Fruit fly (Drosophila melanogaster) whole organism, pupa: ENCODE data around the gene Rpp14b.
A peak's percentile ranks its signal among the peaks of the same experiment; 100 is the strongest.

Experiments
- CG10348 ChIP-seq: fragments of 200-800 bp; sonication (Bioruptor generic); IDR thresholded peaks from 2 replicates; pipeline ENCODE4 v1.3.6; 2022; ENCODE audit warnings: missing biosample characterization, missing genetic modification characterization
- CG12605 ChIP-seq: fragments of 200-800 bp; sonication (Bioruptor generic); IDR thresholded peaks from 2 replicates; pipeline ENCODE4 v1.3.6; 2022; ENCODE audit warnings: missing biosample characterization, missing genetic modification characterization
- CG13204 ChIP-seq: fragments of 200-800 bp; sonication (Bioruptor generic); optimal IDR thresholded peaks from 2 replicates; lab custom pipeline; 2018; ENCODE audit warnings: missing biosample characterization, mild to moderate bottlenecking, missing genetic modification characterization, moderate library complexity
- CG14655 ChIP-seq: fragments of 200-800 bp; sonication (Bioruptor generic); optimal IDR thresholded peaks from 3 replicates; lab custom pipeline; 2017; ENCODE audit warnings: mild to moderate bottlenecking, missing biosample characterization, missing genetic modification reagents, missing genetic modification characterization
- CG15710 ChIP-seq: fragments of 200-800 bp; sonication (Bioruptor generic); optimal IDR thresholded peaks from 2 replicates; lab custom pipeline; 2018; ENCODE audit warnings: missing biosample characterization, mild to moderate bottlenecking, missing genetic modification characterization, moderate library complexity
- CG17806 ChIP-seq: fragments of 200-800 bp; sonication (Bioruptor generic); optimal IDR thresholded peaks from 2 replicates; lab custom pipeline; 2018; ENCODE audit warnings: missing biosample characterization, mild to moderate bottlenecking, missing genetic modification characterization, moderate library complexity
- CG32121 ChIP-seq: fragments of 200-800 bp; sonication (Bioruptor generic); IDR thresholded peaks from 2 replicates; pipeline ENCODE4 v1.3.6; 2022; ENCODE audit warnings: missing biosample characterization, missing genetic modification characterization
- CG34367 ChIP-seq: fragments of 200-800 bp; sonication (Bioruptor generic); optimal IDR thresholded peaks from 2 replicates; lab custom pipeline; 2018; ENCODE audit warnings: missing biosample characterization, mild to moderate bottlenecking, missing genetic modification characterization
- CG4496 ChIP-seq: fragments of 200-800 bp; sonication (Bioruptor generic); IDR thresholded peaks from 3 replicates; pipeline ENCODE4 v1.3.6; 2022; ENCODE audit warnings: missing biosample characterization, missing genetic modification characterization
- CG8159 ChIP-seq: fragments of 200-800 bp; sonication (Bioruptor generic); optimal IDR thresholded peaks from 3 replicates; lab custom pipeline; 2018; ENCODE audit warnings: missing biosample characterization, mild to moderate bottlenecking, missing genetic modification characterization, moderate library complexity
- CG8301 ChIP-seq: fragments of 200-800 bp; sonication (Bioruptor generic); optimal IDR thresholded peaks from 2 replicates; lab custom pipeline; 2018; ENCODE audit warnings: missing biosample characterization, mild to moderate bottlenecking, missing genetic modification characterization
- CG9948 ChIP-seq: fragments of 200-800 bp; sonication (Bioruptor generic); optimal IDR thresholded peaks from 2 replicates; lab custom pipeline; 2018; ENCODE audit warnings: missing biosample characterization, mild to moderate bottlenecking, missing genetic modification characterization, moderate library complexity
- D1 ChIP-seq: fragments of 200-800 bp; sonication (Bioruptor generic); optimal IDR thresholded peaks from 2 replicates; lab custom pipeline; 2018; ENCODE audit warnings: missing biosample characterization, mild to moderate bottlenecking, missing genetic modification characterization, moderate library complexity
- EcR ChIP-seq: fragments of 200-800 bp; sonication (Bioruptor generic); optimal IDR thresholded peaks from 3 replicates; lab custom pipeline; 2019; ENCODE audit warnings: missing biosample characterization, missing genetic modification characterization, mild to moderate bottlenecking, moderate library complexity, missing genetic modification reagents
- Ets98B ChIP-seq: fragments of 200-800 bp; sonication (Bioruptor generic); IDR thresholded peaks from 2 replicates; pipeline ENCODE4 v1.3.6; 2022; ENCODE audit warnings: missing biosample characterization, missing genetic modification characterization
- Pif1A ChIP-seq: fragments of 200-800 bp; sonication (Bioruptor generic); optimal IDR thresholded peaks from 3 replicates; lab custom pipeline; 2016; ENCODE audit warnings: missing biosample characterization, missing genetic modification characterization
- Pif1B ChIP-seq: fragments of 200-800 bp; sonication (Bioruptor generic); optimal IDR thresholded peaks from 3 replicates; lab custom pipeline; 2016; ENCODE audit warnings: missing biosample characterization, missing genetic modification characterization
- Snoo ChIP-seq: fragments of 200-800 bp; sonication (Bioruptor generic); optimal IDR thresholded peaks from 3 replicates; lab custom pipeline; 2017; ENCODE audit warnings: missing biosample characterization, mild to moderate bottlenecking, missing genetic modification characterization, inconsistent platforms
- fd96Ca ChIP-seq: fragments of 200-800 bp; sonication (Bioruptor generic); IDR thresholded peaks from 3 replicates; pipeline ENCODE4 v1.3.6; 2022; ENCODE audit warnings: missing biosample characterization, missing genetic modification characterization
- gl ChIP-seq: fragments of 200-800 bp; sonication (Bioruptor generic); optimal IDR thresholded peaks from 2 replicates; lab custom pipeline; 2018; ENCODE audit warnings: missing biosample characterization, mild to moderate bottlenecking, missing genetic modification characterization
- rn ChIP-seq: fragments of 200-800 bp; sonication (Bioruptor generic); IDR thresholded peaks from 2 replicates; pipeline ENCODE4 v1.3.6; 2022; ENCODE audit warnings: missing biosample characterization, missing genetic modification characterization

Rpp14b gene

DNA sequence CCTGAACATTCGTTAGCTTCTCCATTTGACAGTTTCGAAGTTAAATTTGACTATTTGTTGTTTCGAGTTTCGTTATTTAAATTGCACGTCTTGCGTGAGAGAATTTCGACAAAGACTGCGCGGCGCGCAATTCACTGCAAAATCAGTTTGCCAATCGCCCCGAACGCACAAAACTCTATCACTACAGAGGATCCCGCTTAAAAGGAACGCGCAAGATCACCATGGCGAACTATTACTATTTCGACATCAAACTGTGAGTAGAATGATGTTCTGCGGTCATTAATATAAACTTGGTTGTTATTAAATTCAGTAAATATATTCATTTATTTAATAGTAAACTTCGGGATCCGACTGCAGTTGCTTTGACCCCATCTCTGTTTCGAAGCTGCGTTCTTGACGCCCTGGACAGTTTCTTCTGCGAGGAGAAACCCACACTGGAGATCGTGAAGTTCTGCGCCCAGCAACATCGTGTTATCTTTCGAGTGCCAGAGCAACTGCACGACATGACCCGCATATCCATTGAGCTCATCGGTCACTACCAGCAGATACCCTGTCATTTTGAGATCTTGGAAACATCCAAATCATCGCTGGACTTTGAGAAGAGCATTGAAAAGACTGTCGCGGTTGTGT lies at the start of gene Rpp14b, which contains the start of gene spn-A:
Gene Rpp14b, plus strand, starts transcription at position 43 of the 630 bp plus-strand sequence.
Gene spn-A, minus strand, starts transcription at position 123 of the 630 bp plus-strand sequence.
- no peak for TF ChIP-seq Pif1B (GFP tag; lab: Kevin White, UChicago)
- TF ChIP-seq CG15710, result peak; percentile 43
- TF ChIP-seq fd96Ca (GFP tag; lab: Robert Waterston, UW), result peak; percentile 46; the same call in 1 of the 3 replicates
- TF ChIP-seq Ets98B (GFP tag; lab: Robert Waterston, UW), result peak; percentile 39; the same call in 1 of the 2 replicates
- TF ChIP-seq Snoo (tag; lab: Kevin White, UChicago), result peak; percentile 15
- no peak for TF ChIP-seq Pif1A (GFP tag; lab: Kevin White, UChicago)
- TF ChIP-seq CG32121 (GFP tag; lab: Robert Waterston, UW), result no peak
- no peak for TF ChIP-seq CG9948 (tag; lab: Kevin White, UChicago)
- TF ChIP-seq CG8301 (tag; lab: Kevin White, UChicago), result no peak
- peak; percentile 21 for TF ChIP-seq CG17806 (tag; lab: Kevin White, UChicago)

DNA sequence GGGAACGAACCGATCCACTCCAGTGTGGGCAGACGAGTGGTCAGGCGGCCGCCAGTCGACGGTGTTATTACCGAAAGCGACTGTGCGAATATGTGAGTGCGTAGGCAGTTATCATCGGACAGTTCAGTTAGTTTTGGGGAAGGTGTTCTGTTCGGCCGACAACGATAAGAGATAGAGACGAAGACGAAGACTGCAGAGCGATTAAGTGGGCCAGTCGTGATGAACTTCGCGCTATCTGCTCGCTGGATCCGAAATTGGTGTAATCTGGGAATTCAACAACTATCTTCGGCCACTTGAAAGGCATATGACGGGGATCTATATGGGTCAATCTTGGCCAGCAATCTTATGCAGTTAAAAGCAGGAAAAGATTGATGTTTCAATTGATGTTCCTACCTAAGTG lies 46.6 kb upstream of the Rpp14b start, which contains the start of gene CG7912:
Gene CG7912, minus strand, starts transcription at position 17 of the 400 bp plus-strand sequence.
- TF ChIP-seq EcR (GFP tag; lab: Kevin White, UChicago) (no peak), D1 (tag; lab: Kevin White, UChicago) (no peak), CG14655 (GFP tag; lab: Kevin White, UChicago) (no peak), CG8301 (tag; lab: Kevin White, UChicago) (no peak), Snoo (tag; lab: Kevin White, UChicago) (no peak), CG8159 (no peak), CG13204 (no peak), CG34367 (tag; lab: Kevin White, UChicago) (no peak), CG10348 (GFP tag; lab: Robert Waterston, UW) (no peak), CG32121 (GFP tag; lab: Robert Waterston, UW) (no peak), CG9948 (tag; lab: Kevin White, UChicago) (no peak), CG17806 (tag; lab: Kevin White, UChicago) (no peak)

dm6 chr3R:30012602-30013489 lies 42.9 kb upstream of the Rpp14b start:
- peak; percentile 72 for TF ChIP-seq CG4496 (GFP tag; lab: Robert Waterston, UW)
- peak; percentile 68; the same call in 2 of the 3 replicates for TF ChIP-seq fd96Ca (GFP tag; lab: Robert Waterston, UW)
- TF ChIP-seq CG32121 (GFP tag; lab: Robert Waterston, UW), result peak; percentile 64
- peak; percentile 66; the same call in 1 of the 2 replicates for TF ChIP-seq Ets98B (GFP tag; lab: Robert Waterston, UW)
- TF ChIP-seq CG8159, result no peak
- peak; percentile 32; the same call in 1 of the 2 replicates for TF ChIP-seq rn
- no peak for TF ChIP-seq D1 (tag; lab: Kevin White, UChicago)
- TF ChIP-seq CG8301 (tag; lab: Kevin White, UChicago), result peak; percentile 38
- no peak for TF ChIP-seq CG12605 (GFP tag; lab: Robert Waterston, UW)
- TF ChIP-seq CG14655 (GFP tag; lab: Kevin White, UChicago), result peak; percentile 58
- no peak for TF ChIP-seq Snoo (tag; lab: Kevin White, UChicago)

- TF ChIP-seq CG13204 (peak; percentile 78), Ets98B (GFP tag; lab: Robert Waterston, UW) (peak; percentile 77), CG8301 (tag; lab: Kevin White, UChicago) (peak; percentile 48), Pif1B (GFP tag; lab: Kevin White, UChicago) (peak; percentile 64), CG15710 (peak; percentile 18), fd96Ca (GFP tag; lab: Robert Waterston, UW) (peak; percentile 39; the same call in 2 of the 3 replicates), Pif1A (GFP tag; lab: Kevin White, UChicago) (peak; percentile 76), CG8159 (peak; percentile 40), CG17806 (tag; lab: Kevin White, UChicago) (peak; percentile 47), Snoo (tag; lab: Kevin White, UChicago) (peak; percentile 3), gl (tag; lab: Kevin White, UChicago) (peak; percentile 94), CG4496 (GFP tag; lab: Robert Waterston, UW) (peak; percentile 54; the same call in 1 of the 3 replicates), CG34367 (tag; lab: Kevin White, UChicago) (peak; percentile 23), EcR (GFP tag; lab: Kevin White, UChicago) (no peak), CG9948 (tag; lab: Kevin White, UChicago) (no peak), CG14655 (GFP tag; lab: Kevin White, UChicago) (peak; percentile 58), CG32121 (GFP tag; lab: Robert Waterston, UW) (no peak; the same call in 1 of the 2 replicates), rn (no peak), CG12605 (GFP tag; lab: Robert Waterston, UW) (peak; percentile 87), D1 (tag; lab: Kevin White, UChicago) (no peak), CG10348 (GFP tag; lab: Robert Waterston, UW) (no peak)
Observed at dm6 chr3R:30013909-30014308, 41.8 kb upstream of the Rpp14b start.

- TF ChIP-seq fd96Ca (GFP tag; lab: Robert Waterston, UW) (no peak), CG34367 (tag; lab: Kevin White, UChicago) (no peak), Ets98B (GFP tag; lab: Robert Waterston, UW) (no peak), CG12605 (GFP tag; lab: Robert Waterston, UW) (no peak), CG8301 (tag; lab: Kevin White, UChicago) (no peak), Pif1B (GFP tag; lab: Kevin White, UChicago) (no peak), Snoo (tag; lab: Kevin White, UChicago) (no peak), CG17806 (tag; lab: Kevin White, UChicago) (no peak), CG8159 (no peak), CG9948 (tag; lab: Kevin White, UChicago) (no peak), CG4496 (GFP tag; lab: Robert Waterston, UW) (no peak), D1 (tag; lab: Kevin White, UChicago) (no peak), gl (tag; lab: Kevin White, UChicago) (no peak)
- TF ChIP-seq, all 21 proteins: peak for 0
Observed at dm6 chr3R:30014480-30014879, 41.3 kb upstream of the Rpp14b start.
